Worm (Caenorhabditis elegans) whole organism, midembryonic: ENCODE measurements around the gene ubxn-6.

Experiments
- T22C8.4 ChIP-seq: fragments of 200-800 bp; sonication (Bioruptor generic); IDR thresholded peaks from 2 replicates; pipeline ENCODE4 v1.3.6; 2022; ENCODE audit warnings: missing genetic modification characterization, missing compliant biosample characterization
- cog-1 ChIP-seq: sonication (generic microtip); optimal IDR thresholded peaks from 2 replicates; lab custom pipeline; 2016; ENCODE audit warnings: missing genetic modification characterization, missing compliant biosample characterization
- flt-1 ChIP-seq: fragments of 200-800 bp; sonication (Bioruptor generic); IDR thresholded peaks from 2 replicates; pipeline ENCODE4 v1.3.6; 2022; ENCODE audit warnings: missing genetic modification characterization, missing compliant biosample characterization
- klf-2 ChIP-seq: fragments of 200-800 bp; sonication (Bioruptor generic); conservative IDR thresholded peaks from 2 replicates; pipeline ENCODE4 v1.3.6; 2022; ENCODE audit warnings: missing genetic modification reagents, missing genetic modification characterization, missing compliant biosample characterization
- med-1 ChIP-seq: sonication (generic microtip); optimal IDR thresholded peaks from 2 replicates; lab custom pipeline; 2017; ENCODE audit warnings: missing genetic modification characterization, mild to moderate bottlenecking, missing compliant biosample characterization, antibody characterized with exemption, missing genetic modification reagents; ENCODE audit not compliant: insufficient read depth
- ztf-29 ChIP-seq: fragments of 200-800 bp; sonication (Bioruptor generic); IDR thresholded peaks from 2 replicates; pipeline ENCODE4 v1.3.6; 2022; ENCODE audit warnings: missing genetic modification reagents, missing genetic modification characterization, missing compliant biosample characterization

DNA sequence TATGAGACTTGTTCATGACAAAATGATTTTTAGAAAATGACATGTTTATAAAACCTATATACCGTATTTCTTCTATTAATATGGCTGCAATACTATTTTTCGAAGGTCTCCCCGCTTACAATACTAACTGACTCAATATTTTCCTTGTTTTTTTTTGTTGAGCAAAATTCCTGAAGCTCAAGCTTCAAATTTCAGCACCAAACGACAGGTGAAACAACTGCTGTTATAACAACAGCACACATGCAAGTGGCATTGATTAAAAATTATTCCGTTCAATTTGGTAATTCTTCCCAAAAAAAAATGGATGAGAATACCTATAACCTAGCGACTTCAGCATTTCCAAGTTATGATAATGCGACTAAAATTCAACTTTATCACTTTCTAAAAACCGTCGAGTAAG lies 4.9 kb upstream of the ubxn-6 start, which contains the start of gene srw-94:
- TF ChIP-seq flt-1 (GFP tag; lab: Robert Waterston, UW) (no peak), med-1 (no peak), T22C8.4 (GFP tag; lab: Robert Waterston, UW) (no peak), cog-1 (tag; lab: Kevin White, UChicago) (no peak), ztf-29 (GFP tag; lab: Robert Waterston, UW) (no peak), klf-2 (GFP tag; lab: Robert Waterston, UW) (no peak)
